Worm (Caenorhabditis elegans) whole organism, late embryonic: ENCODE data around the gene nhr-103.

Experiments
- K02D7.2 ChIP-seq: sonication (generic microtip); optimal IDR thresholded peaks from 2 replicates; lab custom pipeline; 2017; ENCODE audit warnings: mild to moderate bottlenecking, missing genetic modification characterization, missing compliant biosample characterization
- pax-1 ChIP-seq: fragments of 150-350 bp; optimal IDR thresholded peaks from 2 replicates; lab custom pipeline; 2014; ENCODE audit warnings: missing biosample characterization, missing genetic modification characterization

DNA sequence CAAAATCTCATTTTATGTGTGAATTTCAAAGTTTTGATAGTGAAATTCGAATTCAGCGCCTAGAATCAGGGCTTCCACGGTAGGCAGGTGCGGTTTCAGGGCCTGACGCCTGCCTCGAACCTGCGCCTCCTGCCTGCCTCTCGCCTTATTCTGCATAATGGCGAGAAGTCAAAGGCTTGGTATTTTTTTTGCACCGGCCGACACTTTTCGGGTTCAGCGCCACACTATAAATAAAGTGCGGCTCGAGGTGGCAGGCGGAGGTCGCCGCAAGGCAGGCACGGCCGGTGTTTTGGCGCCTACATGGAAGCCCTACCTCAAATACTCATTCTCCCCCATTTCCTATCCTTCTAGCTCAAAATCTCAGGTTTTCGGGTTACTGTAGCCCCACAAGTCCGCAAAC is 24.8 kb upstream of the nhr-103 start:
- TF ChIP-seq K02D7.2 (tag; lab: Kevin White, UChicago) (no peak), pax-1 (tag; lab: Kevin White, UChicago) (no peak)
